Fruit fly (Drosophila melanogaster): ENCODE results near the gene CG31523.
A peak's percentile ranks its signal among the peaks of the same experiment; 100 is the strongest.

CG31523 gene

dm6 chr3R:4479038-4479988 is at the start of gene CG31523:
Gene CG31523, minus strand, starts transcription at chr3R:4479207.
- no peak for TF ChIP-seq slou (GFP tag; optimal IDR thresholded peaks at IDR 0.05)
- TF ChIP-seq CG18011 (GFP tag; optimal IDR thresholded peaks at IDR 0.05), result no peak
- TF ChIP-seq CG11696 (GFP tag; IDR thresholded peaks at IDR 0.05), result no peak
- TF ChIP-seq CG11456 (GFP tag; IDR thresholded peaks at IDR 0.05), result no peak
- TF ChIP-seq stc (GFP tag; IDR thresholded peaks at IDR 0.05), result no peak
- TF ChIP-seq dysf (GFP tag; IDR thresholded peaks at IDR 0.05), result no peak
- no peak for TF ChIP-seq hb (GFP tag; IDR thresholded peaks at IDR 0.05; ENCODE audit: partially characterized antibody)
- no peak for TF ChIP-seq Dad (GFP tag; optimal IDR thresholded peaks at IDR 0.05)
- TF ChIP-seq ac (GFP tag; optimal IDR thresholded peaks at IDR 0.05), result no peak
- no peak for TF ChIP-seq CG7987 (GFP tag; optimal IDR thresholded peaks at IDR 0.05)
- TF ChIP-seq corto (GFP tag; optimal IDR thresholded peaks at IDR 0.05), result peak; percentile 51
- no peak for TF ChIP-seq Doc2 (GFP tag; IDR thresholded peaks at IDR 0.05)
- peak; percentile 58; the same call in 1 of the 2 replicates for TF ChIP-seq bbx (GFP tag; IDR thresholded peaks at IDR 0.05; ENCODE audit: partially characterized antibody)
- TF ChIP-seq CG8281 (tag; optimal IDR thresholded peaks at IDR 0.05), result no peak
- no peak for TF ChIP-seq chif (GFP tag; optimal IDR thresholded peaks at IDR 0.05)
- no peak for TF ChIP-seq nerfin-1 (tag; optimal IDR thresholded peaks at IDR 0.05)
- no peak for TF ChIP-seq slbo (GFP tag; IDR thresholded peaks at IDR 0.05)
- TF ChIP-seq CG31365 (tag; optimal IDR thresholded peaks at IDR 0.05), result no peak
- no peak for TF ChIP-seq dm (GFP tag; optimal IDR thresholded peaks at IDR 0.05)
- no peak for TF ChIP-seq tio (GFP tag; optimal IDR thresholded peaks at IDR 0.05)
- no peak for TF ChIP-seq Neu2 (GFP tag; optimal IDR thresholded peaks at IDR 0.05; ENCODE audit: borderline replicate concordance)
- TF ChIP-seq CG9876 (GFP tag; optimal IDR thresholded peaks at IDR 0.05), result no peak
- no peak for TF ChIP-seq HLH54F (GFP tag; optimal IDR thresholded peaks at IDR 0.05)
- TF ChIP-seq Gsc (GFP tag; IDR thresholded peaks at IDR 0.05), result no peak
- no peak for TF ChIP-seq Aef1 (GFP tag; IDR thresholded peaks at IDR 0.05)
- no peak for TF ChIP-seq sob (GFP tag; IDR thresholded peaks at IDR 0.05)
- no peak for TF ChIP-seq Atf-2 (GFP tag; optimal IDR thresholded peaks at IDR 0.05)
- no peak for TF ChIP-seq prd (optimal IDR thresholded peaks at IDR 0.05)
- TF ChIP-seq prd (GFP tag; IDR thresholded peaks at IDR 0.05), result no peak
- no peak for TF ChIP-seq YL-1 (GFP tag; optimal IDR thresholded peaks at IDR 0.05)
- TF ChIP-seq sima (GFP tag; optimal IDR thresholded peaks at IDR 0.05), result no peak
- TF ChIP-seq ash1 (GFP tag; optimal IDR thresholded peaks at IDR 0.05), result no peak
- TF ChIP-seq trh (GFP tag; optimal IDR thresholded peaks at IDR 0.05), result no peak
- TF ChIP-seq mirr (GFP tag; optimal IDR thresholded peaks at IDR 0.05), result no peak
- no peak for TF ChIP-seq Lim3 (GFP tag; IDR thresholded peaks at IDR 0.05)
- TF ChIP-seq CG18599 (GFP tag; optimal IDR thresholded peaks at IDR 0.05), result no peak
- TF ChIP-seq br (optimal IDR thresholded peaks at IDR 0.05), result no peak
- peak; percentile 23 for TF ChIP-seq Med (GFP tag)
- TF ChIP-seq nau (GFP tag; optimal IDR thresholded peaks at IDR 0.05), result no peak
- no peak for TF ChIP-seq wor (GFP tag; IDR thresholded peaks at IDR 0.05)
- TF ChIP-seq Opbp (GFP tag; IDR thresholded peaks at IDR 0.05; ENCODE audit: partially characterized antibody), result peak; percentile 89
- no peak for TF ChIP-seq CG32532 (GFP tag; IDR thresholded peaks at IDR 0.05)
- peak; percentile 12 for TF ChIP-seq CG14710 (tag; optimal IDR thresholded peaks at IDR 0.05)
- no peak for TF ChIP-seq CG4328 (GFP tag; optimal IDR thresholded peaks at IDR 0.05)
- no peak for TF ChIP-seq ase (GFP tag; IDR thresholded peaks at IDR 0.05)
- no peak for TF ChIP-seq cg (GFP tag; optimal IDR thresholded peaks at IDR 0.05)
- TF ChIP-seq gcm (GFP tag; optimal IDR thresholded peaks at IDR 0.05), result no peak
- TF ChIP-seq CG3407 (GFP tag; optimal IDR thresholded peaks at IDR 0.05), result no peak
- no peak for TF ChIP-seq CG10274 (GFP tag; optimal IDR thresholded peaks at IDR 0.05)
- TF ChIP-seq CG4820 (GFP tag; optimal IDR thresholded peaks at IDR 0.05), result no peak
